Worm (Caenorhabditis elegans) whole organism, L4 larva: ENCODE measurements around the gene H20E11.1.
A peak's percentile ranks its signal among the peaks of the same experiment; 100 is the strongest.

Experiments used
- jun-1 ChIP-seq: fragments of 150-350 bp; optimal IDR thresholded peaks from 2 replicates; lab custom pipeline; 2014; ENCODE audit warnings: missing biosample characterization, missing genetic modification reagents, missing genetic modification characterization
- lir-3 ChIP-seq: sonication (generic microtip); optimal IDR thresholded peaks from 2 replicates; lab custom pipeline; 2016; ENCODE audit warnings: mild to moderate bottlenecking, missing genetic modification characterization, missing compliant biosample characterization
- unc-62 ChIP-seq, 3 experiments: fragments of 150-350 bp in 1 of 3; sonication (generic microtip); optimal IDR thresholded peaks in 2 of 3; peaks in 1 of 3; 1 replicate in 1 of 3; 2 replicates in 2 of 3; lab custom pipeline; 2014 to 2017; ENCODE audit warnings: missing biosample characterization in 3 of 3, missing genetic modification characterization in 3 of 3, missing genetic modification reagents in 3 of 3, missing genotype in 1 of 3

ce11 chrIV:6790438-6791124 lies 39.4 kb upstream of the H20E11.1 start, which contains the start of the genes C17H12.2 and vha-8:
- no peak for TF ChIP-seq lir-3 (tag; lab: Kevin White, UChicago)
- peak in 1 of 2 experiments; percentile 87 for TF ChIP-seq unc-62 (GFP tag; optimal IDR thresholded peaks at IDR 0.05 in 1 of 2; lab: Kevin White, UChicago)
- no peak for TF ChIP-seq unc-62 (tag; optimal IDR thresholded peaks at IDR 0.05; lab: Kevin White, UChicago)
- TF ChIP-seq jun-1 (tag; lab: Kevin White, UChicago): peak; percentile 59
